Fruit fly (Drosophila melanogaster) whole organism, embryonic: ENCODE measurements around the gene CG15332.

ENCODE experiments used
- Aef1 ChIP-seq: fragments of 200-800 bp; sonication (Bioruptor generic); IDR thresholded peaks from 3 replicates; pipeline ENCODE4 v1.3.6; 2022; ENCODE audit warnings: missing biosample characterization, missing genetic modification characterization
- BEAF-32 ChIP-seq: fragments of 200-800 bp; sonication (Bioruptor generic); optimal IDR thresholded peaks from 3 replicates; lab custom pipeline; 2017; ENCODE audit warnings: missing biosample characterization, missing genetic modification characterization, mild to moderate bottlenecking, moderate library complexity, missing genetic modification reagents
- CG15696 ChIP-seq: fragments of 200-800 bp; sonication (Bioruptor generic); optimal IDR thresholded peaks from 2 replicates; lab custom pipeline; 2019; ENCODE audit warnings: missing biosample characterization, mild to moderate bottlenecking, missing genetic modification characterization, moderate library complexity
- CG17361 ChIP-seq: fragments of 200-800 bp; sonication (Bioruptor generic); IDR thresholded peaks from 3 replicates; pipeline ENCODE4 v1.3.6; 2022; ENCODE audit warnings: missing biosample characterization, missing genetic modification characterization
- CG18619 ChIP-seq: fragments of 200-800 bp; sonication (Bioruptor generic); optimal IDR thresholded peaks from 3 replicates; lab custom pipeline; 2017; ENCODE audit warnings: missing biosample characterization, mild to moderate bottlenecking, missing genetic modification characterization
- CG30020 ChIP-seq: fragments of 200-800 bp; optimal IDR thresholded peaks from 2 replicates; lab custom pipeline; 2019; ENCODE audit warnings: missing biosample characterization, mild to moderate bottlenecking, missing genetic modification characterization, moderate library complexity
- CG34422 ChIP-seq: fragments of 200-800 bp; sonication (Bioruptor generic); IDR thresholded peaks from 3 replicates; pipeline ENCODE4 v1.3.6; 2022; ENCODE audit warnings: missing biosample characterization, missing genetic modification characterization
- CG4282 ChIP-seq: fragments of 200-800 bp; sonication (Bioruptor generic); optimal IDR thresholded peaks from 2 replicates; lab custom pipeline; 2016; ENCODE audit warnings: missing biosample characterization, missing genetic modification characterization
- CG4328 ChIP-seq: fragments of 200-800 bp; sonication (Bioruptor generic); optimal IDR thresholded peaks from 3 replicates; lab custom pipeline; 2017; ENCODE audit warnings: missing biosample characterization, missing genetic modification reagents, missing genetic modification characterization
- CG4854 ChIP-seq: fragments of 200-800 bp; sonication (Bioruptor generic); optimal IDR thresholded peaks from 2 replicates; lab custom pipeline; 2016; ENCODE audit warnings: missing biosample characterization, missing genetic modification characterization, inconsistent platforms
- CG6813 ChIP-seq: fragments of 200-800 bp; sonication (Bioruptor generic); optimal IDR thresholded peaks from 2 replicates; lab custom pipeline; 2017; ENCODE audit warnings: missing biosample characterization, missing genetic modification characterization, mild to moderate bottlenecking, moderate library complexity, missing genetic modification reagents
- CG9797 ChIP-seq: fragments of 200-800 bp; sonication (Bioruptor generic); optimal IDR thresholded peaks from 3 replicates; lab custom pipeline; 2018; ENCODE audit warnings: missing biosample characterization, mild to moderate bottlenecking, missing genetic modification characterization
- CoRest ChIP-seq: fragments of 200-800 bp; sonication (Bioruptor generic); optimal IDR thresholded peaks from 3 replicates; lab custom pipeline; 2018; ENCODE audit warnings: missing biosample characterization, mild to moderate bottlenecking, missing genetic modification characterization, moderate library complexity
- Doc3 ChIP-seq: fragments of 200-800 bp; sonication (Bioruptor generic); IDR thresholded peaks from 3 replicates; pipeline ENCODE4 v1.3.6; 2022; ENCODE audit warnings: missing biosample characterization, missing genetic modification characterization; ENCODE audit not compliant: partially characterized antibody
- GATAe ChIP-seq: fragments of 200-800 bp; sonication (Bioruptor generic); conservative IDR thresholded peaks from 2 replicates; pipeline ENCODE4 v1.3.6; 2022; ENCODE audit warnings: missing biosample characterization, missing genetic modification characterization
- HHEX ChIP-seq: fragments of 200-800 bp; sonication (Bioruptor generic); optimal IDR thresholded peaks from 3 replicates; lab custom pipeline; 2017; ENCODE audit warnings: missing biosample characterization, mild to moderate bottlenecking, missing genetic modification characterization, missing genetic modification reagents
- HmgD ChIP-seq: fragments of 200-800 bp; sonication (Bioruptor generic); optimal IDR thresholded peaks from 3 replicates; lab custom pipeline; 2016; ENCODE audit warnings: missing biosample characterization, missing genetic modification characterization
- Hr51 ChIP-seq, 2 experiments: fragments of 200-800 bp; sonication (Bioruptor generic); optimal IDR thresholded peaks; 2 replicates in 1 of 2; 3 replicates in 1 of 2; lab custom pipeline; 2016 to 2018; ENCODE audit warnings: missing biosample characterization in 2 of 2, missing genetic modification characterization in 2 of 2, mild to moderate bottlenecking in 1 of 2, moderate library complexity in 1 of 2
- Hr78 ChIP-seq, 2 experiments: fragments of 200-800 bp in 1 of 2; fragments of >200 bp in 1 of 2; sonication (Bioruptor generic) in 1 of 2; optimal IDR thresholded peaks; 2 replicates each; lab custom pipeline; 2017 to 2019; ENCODE audit warnings: missing biosample characterization in 2 of 2, missing genetic modification characterization in 2 of 2, mild to moderate bottlenecking in 1 of 2, moderate library complexity in 1 of 2
- MBD-R2 ChIP-seq: fragments of 200-800 bp; sonication (Bioruptor generic); IDR thresholded peaks from 2 replicates; pipeline ENCODE4 v1.3.6; 2022; ENCODE audit warnings: missing biosample characterization, missing genetic modification characterization
- Mes4 ChIP-seq: fragments of 200-800 bp; sonication (Bioruptor generic); optimal IDR thresholded peaks from 2 replicates; lab custom pipeline; 2016; ENCODE audit warnings: missing biosample characterization, missing genetic modification characterization
- Optix ChIP-seq: fragments of 200-800 bp; sonication (Bioruptor generic); IDR thresholded peaks from 3 replicates; pipeline ENCODE4 v1.3.6; 2022; ENCODE audit warnings: missing biosample characterization, missing genetic modification characterization
- Pdp1 ChIP-seq, 2 experiments: fragments of 200-800 bp; sonication (Bioruptor generic); optimal IDR thresholded peaks; 3 replicates each; lab custom pipeline; 2016; ENCODE audit warnings: missing biosample characterization in 2 of 2, missing genetic modification characterization in 2 of 2, mild to moderate bottlenecking in 1 of 2, moderate library complexity in 1 of 2
- Scr ChIP-seq: fragments of 200-800 bp; sonication (Bioruptor generic); IDR thresholded peaks from 2 replicates; pipeline ENCODE4 v1.3.6; 2022; ENCODE audit warnings: missing biosample characterization, missing genetic modification characterization; ENCODE audit not compliant: partially characterized antibody
- Sin3A ChIP-seq: fragments of >200 bp; optimal IDR thresholded peaks from 2 replicates; lab custom pipeline; 2018
- Six4 ChIP-seq: fragments of 200-800 bp; sonication (Bioruptor generic); optimal IDR thresholded peaks from 2 replicates; lab custom pipeline; 2016; ENCODE audit warnings: missing biosample characterization, missing genetic modification characterization
- Trl ChIP-seq, 3 experiments: fragments of >200 bp in 2 of 3; fragments of 200-800 bp in 1 of 3; sonication (Bioruptor generic) in 1 of 3; optimal IDR thresholded peaks; 2 replicates in 1 of 3; 3 replicates in 2 of 3; lab custom pipeline; 2016 to 2017; ENCODE audit warnings: missing biosample characterization in 1 of 3, missing genetic modification characterization in 1 of 3
- YL-1 ChIP-seq: fragments of 200-800 bp; sonication (Bioruptor generic); optimal IDR thresholded peaks from 3 replicates; lab custom pipeline; 2017; ENCODE audit warnings: missing biosample characterization, mild to moderate bottlenecking, missing genetic modification characterization
- br ChIP-seq: fragments of >200 bp; optimal IDR thresholded peaks from 2 replicates; lab custom pipeline; 2017
- dan ChIP-seq: fragments of 200-800 bp; sonication (Bioruptor generic); IDR thresholded peaks from 2 replicates; pipeline ENCODE4 v1.3.6; 2022; ENCODE audit warnings: missing biosample characterization, missing genetic modification characterization
- dysf ChIP-seq: fragments of 200-800 bp; sonication (Bioruptor generic); IDR thresholded peaks from 3 replicates; pipeline ENCODE4 v1.3.6; 2022; ENCODE audit warnings: missing biosample characterization, missing genetic modification characterization
- gfzf ChIP-seq: fragments of 200-800 bp; sonication (Bioruptor generic); optimal IDR thresholded peaks from 2 replicates; lab custom pipeline; 2016; ENCODE audit warnings: missing biosample characterization, mild to moderate bottlenecking, missing genetic modification characterization, moderate library complexity
- gro ChIP-seq: fragments of 200-800 bp; sonication (Bioruptor generic); optimal IDR thresholded peaks from 2 replicates; lab custom pipeline; 2016; ENCODE audit warnings: missing biosample characterization, missing genetic modification characterization
- inv ChIP-seq: fragments of 200-800 bp; sonication (Bioruptor generic); IDR thresholded peaks from 2 replicates; pipeline ENCODE4 v1.3.6; 2022; ENCODE audit warnings: missing biosample characterization, missing genetic modification characterization; ENCODE audit not compliant: partially characterized antibody
- jing ChIP-seq: fragments of 200-800 bp; sonication (Bioruptor generic); optimal IDR thresholded peaks from 2 replicates; lab custom pipeline; 2018; ENCODE audit warnings: missing biosample characterization, mild to moderate bottlenecking, missing genetic modification characterization
- knrl ChIP-seq: fragments of 200-800 bp; sonication (Bioruptor generic); IDR thresholded peaks from 3 replicates; pipeline ENCODE4 v1.3.6; 2022; ENCODE audit warnings: missing biosample characterization, missing genetic modification characterization; ENCODE audit not compliant: partially characterized antibody
- lbe ChIP-seq: fragments of 200-800 bp; sonication (Bioruptor generic); optimal IDR thresholded peaks from 2 replicates; lab custom pipeline; 2016; ENCODE audit warnings: missing biosample characterization, mild to moderate bottlenecking, missing genetic modification characterization
- lov ChIP-seq, 2 experiments: fragments of 200-800 bp in 1 of 2; fragments of >200 bp in 1 of 2; sonication (Bioruptor generic) in 1 of 2; IDR thresholded peaks in 1 of 2; optimal IDR thresholded peaks in 1 of 2; 2 replicates in 1 of 2; 3 replicates in 1 of 2; pipeline versions ENCODE4 v1.3.6 to Lab custom; 2017 to 2022; ENCODE audit warnings: missing biosample characterization in 1 of 2, missing genetic modification characterization in 1 of 2
- mld ChIP-seq: fragments of 200-800 bp; sonication (Bioruptor generic); IDR thresholded peaks from 3 replicates; pipeline ENCODE4 v1.3.6; 2022; ENCODE audit warnings: missing biosample characterization, missing genetic modification characterization; ENCODE audit not compliant: partially characterized antibody
- otp ChIP-seq: fragments of 200-800 bp; sonication (Bioruptor generic); IDR thresholded peaks from 3 replicates; pipeline ENCODE4, ENCODE4 v1.3.6; 2022; ENCODE audit warnings: missing biosample characterization, missing genetic modification characterization
- pho ChIP-seq: fragments of 200-800 bp; sonication (Bioruptor generic); optimal IDR thresholded peaks from 2 replicates; lab custom pipeline; 2016; ENCODE audit warnings: missing biosample characterization, missing genetic modification characterization
- repo ChIP-seq: fragments of 200-800 bp; sonication (Bioruptor generic); optimal IDR thresholded peaks from 2 replicates; lab custom pipeline; 2016; ENCODE audit warnings: missing biosample characterization, missing genetic modification characterization
- ro ChIP-seq: fragments of 200-800 bp; sonication (Bioruptor generic); IDR thresholded peaks from 2 replicates; pipeline ENCODE4 v1.3.6; 2022; ENCODE audit warnings: missing biosample characterization, missing genetic modification characterization
- slp2 ChIP-seq: fragments of 200-800 bp; sonication (Bioruptor generic); optimal IDR thresholded peaks from 2 replicates; lab custom pipeline; 2016; ENCODE audit warnings: missing biosample characterization, missing genetic modification characterization
- unc-4 ChIP-seq: fragments of 200-800 bp; sonication (Bioruptor generic); IDR thresholded peaks from 2 replicates; pipeline ENCODE4 v1.3.6; 2022; ENCODE audit warnings: missing biosample characterization, missing genetic modification characterization; ENCODE audit not compliant: partially characterized antibody
- wek ChIP-seq: fragments of 200-800 bp; sonication (Bioruptor generic); optimal IDR thresholded peaks from 3 replicates; lab custom pipeline; 2018; ENCODE audit warnings: missing biosample characterization, mild to moderate bottlenecking, missing genetic modification characterization, moderate library complexity
- zfh1 ChIP-seq: fragments of 200-800 bp; sonication (Bioruptor generic); IDR thresholded peaks from 3 replicates; pipeline ENCODE4 v1.3.6; 2022; ENCODE audit warnings: missing biosample characterization, missing genetic modification characterization

CG15332 gene

dm6 chrX:7933210-7933915 is 22.4 kb downstream of the CG15332 start, which contains the start of the genes Dhdds and RpS14a (continued):
- peak; percentile 89 for TF ChIP-seq knrl (GFP tag; lab: Robert Waterston, UW)
- TF ChIP-seq CoRest (tag; lab: Kevin White, UChicago), result peak; percentile 47
- no peak for TF ChIP-seq ro (GFP tag; lab: Robert Waterston, UW)
- peak; percentile 28 to 48 for TF ChIP-seq Pdp1 (GFP tag; optimal IDR thresholded peaks at IDR 0.05; lab: Kevin White, UChicago)
- TF ChIP-seq Hr51 (GFP tag; optimal IDR thresholded peaks at IDR 0.05; lab: Kevin White, UChicago), result peak; percentile 43 to 54
- peak; percentile 71 for TF ChIP-seq unc-4
- peak; percentile 22 for TF ChIP-seq CG15696 (tag; lab: Kevin White, UChicago)
- peak; percentile 73 for TF ChIP-seq CG18619
- TF ChIP-seq GATAe, result no peak
- TF ChIP-seq CG30020 (tag; lab: Kevin White, UChicago), result peak; percentile 50
- peak; percentile 49; the same call in 1 of the 2 replicates for TF ChIP-seq MBD-R2
- TF ChIP-seq Optix, result no peak; the same call in 2 of the 3 replicates
- TF ChIP-seq Doc3 (GFP tag; lab: Robert Waterston, UW), result peak; percentile 69; the same call in 2 of the 3 replicates
- TF ChIP-seq Mes4 (GFP tag; lab: Kevin White, UChicago), result peak; percentile 71
- TF ChIP-seq CG4328 (GFP tag; lab: Kevin White, UChicago), result peak; percentile 74
- TF ChIP-seq Sin3A (lab: Kevin White, UChicago), result peak; percentile 100
- TF ChIP-seq lov (optimal IDR thresholded peaks at IDR 0.05; lab: Kevin White, UChicago), result no peak
- 0 out of 3 replicates have a peak, but pooled peaks have one; percentile 29 for TF ChIP-seq lov (GFP tag; IDR thresholded peaks at IDR 0.05; lab: Robert Waterston, UW)
- TF ChIP-seq gfzf (GFP tag; lab: Kevin White, UChicago), result peak; percentile 89
- TF ChIP-seq zfh1 (GFP tag; lab: Robert Waterston, UW), result 0 out of 3 replicates have a peak, but pooled peaks have one; percentile 15
- TF ChIP-seq YL-1 (GFP tag; lab: Kevin White, UChicago), result peak; percentile 63
- TF ChIP-seq lbe (GFP tag; lab: Kevin White, UChicago), result no peak
- peak; percentile 92 for TF ChIP-seq CG9797 (GFP tag; lab: Kevin White, UChicago)
- TF ChIP-seq CG34422 (GFP tag; lab: Robert Waterston, UW), result peak; percentile 23; the same call in 1 of the 3 replicates
- TF ChIP-seq HHEX (GFP tag; lab: Kevin White, UChicago), result peak; percentile 67
- peak; percentile 35 for TF ChIP-seq pho
- TF ChIP-seq CG6813 (GFP tag; lab: Kevin White, UChicago), result peak; percentile 41
- no peak for TF ChIP-seq gro (GFP tag; lab: Kevin White, UChicago)
- peak; percentile 35; the same call in 1 of the 3 replicates for TF ChIP-seq dysf (GFP tag; lab: Robert Waterston, UW)
- TF ChIP-seq jing (GFP tag; lab: Kevin White, UChicago), result no peak
- peak; percentile 11 for TF ChIP-seq Six4
- peak; percentile 1 for TF ChIP-seq HmgD (GFP tag; lab: Kevin White, UChicago)
- TF ChIP-seq inv (GFP tag; lab: Robert Waterston, UW), result peak; percentile 72
- peak; percentile 29 for TF ChIP-seq CG4854 (GFP tag; lab: Kevin White, UChicago)
- peak; percentile 17 for TF ChIP-seq wek (GFP tag; lab: Kevin White, UChicago)
- TF ChIP-seq Scr (GFP tag; lab: Robert Waterston, UW), result peak; percentile 88
- TF ChIP-seq Trl (optimal IDR thresholded peaks at IDR 0.05; lab: Kevin White, UChicago), result no peak
- TF ChIP-seq Trl (GFP tag; optimal IDR thresholded peaks at IDR 0.05; lab: Kevin White, UChicago), result peak; percentile 5
- no peak for TF ChIP-seq repo (GFP tag; lab: Kevin White, UChicago)
- TF ChIP-seq CG4282 (GFP tag; lab: Kevin White, UChicago), result peak; percentile 5
- TF ChIP-seq Aef1, result no peak
- TF ChIP-seq otp, result peak; percentile 39; the same call in 1 of the 3 replicates
- TF ChIP-seq mld (GFP tag; lab: Robert Waterston, UW), result no peak
- TF ChIP-seq CG17361 (GFP tag; lab: Robert Waterston, UW), result peak; percentile 83
- TF ChIP-seq slp2, result peak; percentile 53
- no peak for TF ChIP-seq dan (GFP tag; lab: Robert Waterston, UW)
- TF ChIP-seq br, result no peak
- TF ChIP-seq Hr78 (GFP tag; optimal IDR thresholded peaks at IDR 0.05; lab: Kevin White, UChicago), result no peak
- peak; percentile 98 for TF ChIP-seq BEAF-32
